Worm (Caenorhabditis elegans) whole organism, midembryonic: ENCODE measurements around the gene ccr-4.

Experiments used
- cog-1 ChIP-seq: sonication (generic microtip); optimal IDR thresholded peaks from 2 replicates; lab custom pipeline; 2016; ENCODE audit warnings: missing genetic modification characterization, missing compliant biosample characterization
- flt-1 ChIP-seq: fragments of 200-800 bp; sonication (Bioruptor generic); IDR thresholded peaks from 2 replicates; pipeline ENCODE4 v1.3.6; 2022; ENCODE audit warnings: missing genetic modification characterization, missing compliant biosample characterization

DNA sequence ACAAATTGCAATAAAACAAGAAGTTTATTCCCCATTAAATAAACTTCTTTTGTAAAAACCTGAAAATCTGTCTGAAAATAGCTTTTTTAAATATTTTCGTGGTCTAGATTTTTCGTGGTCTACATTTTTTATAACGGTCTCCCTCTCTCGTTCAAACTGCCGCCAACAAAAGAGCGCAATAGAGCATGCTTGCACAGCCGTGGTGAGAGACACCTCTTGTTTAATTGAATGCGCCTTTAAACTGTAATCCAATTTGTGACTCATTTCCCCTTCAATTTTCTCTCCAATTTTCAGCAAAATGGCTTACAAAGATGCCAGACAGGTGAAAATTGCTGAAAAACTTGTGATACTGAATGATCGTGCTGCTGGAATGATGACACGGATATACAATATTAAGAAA is 42.8 kb downstream of the ccr-4 start, which contains the start of gene gex-3:
- peak; percentile 47 for TF ChIP-seq cog-1 (tag; lab: Kevin White, UChicago)
- no peak for TF ChIP-seq flt-1 (GFP tag; lab: Robert Waterston, UW)
